Fruit fly (Drosophila melanogaster) Kc167 (cell line): Measurements from ENCODE around the gene Vdup1.

Source experiments
- h ChIP-seq: fragments of >200 bp; optimal IDR thresholded peaks from 3 replicates; lab custom pipeline; 2018; ENCODE audit warnings: missing external identifiers
- insv ChIP-seq: fragments of >200 bp; optimal IDR thresholded peaks from 3 replicates; lab custom pipeline; 2018; ENCODE audit warnings: missing external identifiers
- psq ChIP-seq: fragments of >200 bp; optimal IDR thresholded peaks from 2 replicates; lab custom pipeline; 2017; ENCODE audit warnings: missing external identifiers

DNA sequence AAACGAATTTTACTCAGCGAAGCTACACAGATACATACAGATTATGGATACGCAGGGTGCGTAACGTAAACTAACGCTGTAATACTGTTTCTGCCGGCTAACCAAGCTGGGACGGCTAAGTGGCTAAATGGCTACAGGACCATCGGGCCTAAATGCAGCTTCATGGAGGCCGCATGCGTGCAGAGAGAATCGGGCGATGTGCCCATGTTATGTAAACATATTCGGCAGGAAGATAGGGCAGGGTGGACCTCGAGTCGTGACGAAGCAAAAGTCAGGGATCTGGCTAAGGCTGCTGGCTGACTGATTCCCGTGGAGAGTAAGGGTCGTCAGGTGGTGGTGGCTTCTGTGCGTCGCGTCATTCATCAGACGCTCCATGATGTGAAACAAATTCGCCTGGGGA lies 25.1 kb downstream of the Vdup1 start:
- no peak for TF ChIP-seq psq (lab: Kevin White, UChicago)
- TF ChIP-seq h (lab: Kevin White, UChicago), result no peak
- no peak for TF ChIP-seq insv (lab: Kevin White, UChicago)
